Fruit fly (Drosophila melanogaster) whole organism, adult: Measurements from ENCODE around the gene eIF2beta.

Experiments used
- CG14711 ChIP-seq: fragments of 200-800 bp; sonication (Bioruptor generic); optimal IDR thresholded peaks from 2 replicates; lab custom pipeline; 2018; ENCODE audit warnings: missing biosample characterization, mild to moderate bottlenecking, missing genetic modification characterization, moderate library complexity
- CG7045 ChIP-seq: fragments of 200-800 bp; sonication (Bioruptor generic); optimal IDR thresholded peaks from 2 replicates; lab custom pipeline; 2017; ENCODE audit warnings: missing biosample characterization, mild to moderate bottlenecking, missing genetic modification characterization
- Mnt ChIP-seq: fragments of 200-800 bp; sonication (Bioruptor generic); optimal IDR thresholded peaks from 2 replicates; lab custom pipeline; 2016; ENCODE audit warnings: missing biosample characterization, mild to moderate bottlenecking, missing genetic modification characterization
- cnc ChIP-seq, 2 experiments: fragments of >200 bp; optimal IDR thresholded peaks; 2 replicates each; lab custom pipeline; 2017
- kay ChIP-seq: fragments of 200-800 bp; sonication (Bioruptor generic); peaks from one replicate; lab custom pipeline; 2016; ENCODE audit warnings: missing biosample characterization, missing genetic modification characterization, borderline replicate concordance

DNA sequence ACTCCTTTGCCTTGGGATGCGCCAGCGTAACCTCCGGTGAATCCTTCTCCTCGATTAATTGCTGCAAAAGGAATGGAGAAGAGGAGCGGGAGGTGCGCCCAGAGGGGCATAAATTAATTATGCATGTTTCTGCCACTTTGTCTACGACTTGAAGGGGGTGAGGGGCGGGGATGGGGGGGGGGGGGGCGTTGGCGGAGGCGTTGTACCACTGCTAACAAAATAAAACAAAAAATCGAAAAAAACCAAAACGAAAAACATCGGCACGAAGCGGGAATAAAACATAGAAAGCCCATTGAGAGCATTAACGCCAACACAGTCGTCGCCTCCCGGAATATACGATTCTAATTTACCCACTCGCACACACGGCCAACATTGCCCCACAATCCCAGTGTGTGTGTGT is 38.4 kb upstream of the eIF2beta start:
- TF ChIP-seq Mnt (GFP tag; lab: Kevin White, UChicago) (no peak), kay (GFP tag; lab: Kevin White, UChicago) (no peak), CG14711 (tag; lab: Kevin White, UChicago) (no peak), cnc (optimal IDR thresholded peaks at IDR 0.05; lab: Kevin White, UChicago) (no peak), CG7045 (GFP tag; lab: Kevin White, UChicago) (no peak)
